Fruit fly (Drosophila melanogaster) S2 (cell line): Measurements from ENCODE around the gene CG15695.

ENCODE experiments used
- CG8478 ChIP-seq: fragments of >200 bp; optimal IDR thresholded peaks from 2 replicates; lab custom pipeline; 2018
- CTCF ChIP-seq, 2 experiments: fragments of >200 bp; optimal IDR thresholded peaks; 2 replicates each; lab custom pipeline; 2018

Gene CG15695

dm6 chr3R:20832689-20833524 lies 9.0 kb upstream of the CG15695 start, which contains the start of gene Synd:
Gene Synd, plus strand, starts transcription at chr3R:20832799.
- TF ChIP-seq CTCF (optimal IDR thresholded peaks at IDR 0.05; lab: Kevin White, UChicago) (peak in 1 of 2 experiments; percentile 41), CG8478 (lab: Kevin White, UChicago) (no peak)

DNA sequence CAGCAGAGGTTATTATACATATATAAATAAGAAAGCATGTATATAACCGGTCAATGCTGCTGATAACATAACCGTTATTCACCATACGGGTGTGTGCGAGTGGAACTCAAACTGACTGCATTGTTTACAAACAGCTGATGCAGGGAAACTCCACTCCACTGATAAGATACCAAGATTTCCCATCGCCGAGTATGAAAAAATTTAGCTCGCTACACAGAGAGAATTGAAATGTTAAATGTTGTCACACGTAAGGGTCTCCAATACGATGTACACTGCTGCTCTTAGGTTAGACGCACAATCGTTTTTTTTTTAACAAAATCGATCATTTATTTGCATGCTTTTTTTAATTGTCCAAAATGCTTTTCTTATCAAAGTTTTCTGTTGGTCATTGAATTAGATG lies 8.3 kb upstream of the CG15695 start:
- TF ChIP-seq CG8478 (lab: Kevin White, UChicago) (no peak), CTCF (optimal IDR thresholded peaks at IDR 0.05; lab: Kevin White, UChicago) (no peak)

- TF ChIP-seq CTCF (optimal IDR thresholded peaks at IDR 0.05; lab: Kevin White, UChicago) (no peak), CG8478 (lab: Kevin White, UChicago) (no peak)
Measured at dm6 chr3R:20834770-20835183, 7.2 kb upstream of the CG15695 start.

dm6 chr3R:20835531-20835930 lies 6.4 kb upstream of the CG15695 start:
- TF ChIP-seq CTCF (optimal IDR thresholded peaks at IDR 0.05; lab: Kevin White, UChicago), result no peak
- no peak for TF ChIP-seq CG8478 (lab: Kevin White, UChicago)

- TF ChIP-seq CTCF (optimal IDR thresholded peaks at IDR 0.05; lab: Kevin White, UChicago) (no peak), CG8478 (lab: Kevin White, UChicago) (no peak)
Measured at dm6 chr3R:20836257-20836856, 5.6 kb upstream of the CG15695 start.

- TF ChIP-seq CTCF (optimal IDR thresholded peaks at IDR 0.05; lab: Kevin White, UChicago) (no peak), CG8478 (lab: Kevin White, UChicago) (no peak)
Measured at dm6 chr3R:20837242-20837664, 4.7 kb upstream of the CG15695 start.

DNA sequence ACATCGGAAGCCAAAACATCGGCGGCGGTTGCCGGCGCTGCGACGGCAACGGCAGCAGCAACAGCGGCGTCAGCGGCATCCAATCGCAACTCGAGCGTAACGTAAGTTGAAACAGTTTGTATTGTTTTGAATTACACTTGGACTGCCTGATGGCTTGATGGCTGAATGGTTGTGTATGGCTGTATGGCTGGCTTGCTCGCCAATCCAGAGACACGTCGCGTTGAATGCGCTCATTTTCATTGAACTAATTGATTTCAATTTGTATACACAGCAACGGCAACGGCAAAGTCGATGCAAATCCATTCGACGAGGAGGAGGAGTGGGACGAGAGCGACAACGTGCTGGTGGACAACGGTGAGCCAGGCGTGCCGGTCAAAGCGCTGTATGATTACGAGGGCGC lies 3.2 kb upstream of the CG15695 start:
- TF ChIP-seq CTCF (optimal IDR thresholded peaks at IDR 0.05; lab: Kevin White, UChicago) (no peak), CG8478 (lab: Kevin White, UChicago) (no peak)

DNA sequence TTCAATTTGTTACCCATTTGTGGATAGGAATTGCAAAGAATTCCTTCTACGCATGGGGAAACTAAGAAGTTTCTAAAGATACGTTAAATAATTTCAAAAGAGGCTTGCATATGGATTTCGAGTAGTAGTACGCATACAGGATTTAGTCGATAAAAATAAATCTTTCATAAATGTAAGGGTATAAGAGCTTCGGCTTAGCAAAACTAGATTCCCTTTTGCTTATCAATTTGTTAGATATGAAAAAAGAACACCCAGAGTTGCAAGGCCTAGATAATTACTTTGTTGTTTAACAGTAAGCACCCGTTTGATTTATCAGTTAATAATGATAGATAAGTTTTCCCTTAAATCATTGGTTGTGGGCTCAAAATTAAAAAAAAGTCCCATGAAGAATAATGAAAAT lies 3.6 kb downstream of the CG15695 start:
- TF ChIP-seq CG8478 (lab: Kevin White, UChicago), result no peak
- no peak for TF ChIP-seq CTCF (optimal IDR thresholded peaks at IDR 0.05; lab: Kevin White, UChicago)

dm6 chr3R:20846316-20846715 lies 4.4 kb downstream of the CG15695 start:
- TF ChIP-seq CTCF (optimal IDR thresholded peaks at IDR 0.05; lab: Kevin White, UChicago) (no peak), CG8478 (lab: Kevin White, UChicago) (no peak)

DNA sequence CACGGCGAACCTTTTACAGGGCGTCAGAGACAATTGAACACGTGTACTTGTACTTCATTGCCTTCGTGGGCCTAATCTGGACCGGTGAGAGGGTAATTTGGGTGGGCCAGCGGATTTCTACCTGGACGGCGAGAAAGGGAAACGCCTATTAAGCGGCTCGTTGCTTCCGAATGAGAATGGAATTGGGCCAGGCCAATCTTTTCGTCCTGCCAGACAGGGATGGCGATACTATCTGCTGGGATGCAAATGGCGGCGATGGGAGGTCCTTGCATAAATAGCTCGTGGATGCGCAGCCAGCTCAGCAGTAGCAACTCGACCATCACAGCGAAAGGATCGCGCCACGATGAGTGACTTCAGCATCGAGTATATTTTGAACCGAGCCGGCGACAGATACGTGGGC lies 4.8 kb downstream of the CG15695 start, which contains the start of gene CG15696:
TSS of gene CG15696 (plus strand) at position 301 of the 400 bp plus-strand sequence.
- TF ChIP-seq CG8478 (lab: Kevin White, UChicago) (no peak), CTCF (optimal IDR thresholded peaks at IDR 0.05; lab: Kevin White, UChicago) (no peak)

- TF ChIP-seq CG8478 (lab: Kevin White, UChicago), result no peak
- TF ChIP-seq CTCF (optimal IDR thresholded peaks at IDR 0.05; lab: Kevin White, UChicago), result peak; percentile 39 to 41
Measured at dm6 chr3R:20850395-20851039, 8.6 kb downstream of the CG15695 start, which contains the start of gene RpS30. Gene RpS30, plus strand, starts transcription at chr3R:20850516.

dm6 chr3R:20859845-20860244 lies 17.9 kb downstream of the CG15695 start, which contains the start of gene Ir93a:
Gene Ir93a, minus strand, starts transcription at chr3R:20859945.
- TF ChIP-seq CG8478 (lab: Kevin White, UChicago), result no peak
- TF ChIP-seq CTCF (optimal IDR thresholded peaks at IDR 0.05; lab: Kevin White, UChicago), result no peak

- TF ChIP-seq CTCF (optimal IDR thresholded peaks at IDR 0.05; lab: Kevin White, UChicago), result no peak
- TF ChIP-seq CG8478 (lab: Kevin White, UChicago), result no peak
Measured at dm6 chr3R:20866204-20866603, 24.3 kb downstream of the CG15695 start, which contains the start of gene KaiR1D. Gene KaiR1D, minus strand, starts transcription at chr3R:20866231.

- TF ChIP-seq CTCF (optimal IDR thresholded peaks at IDR 0.05; lab: Kevin White, UChicago), result no peak
- no peak for TF ChIP-seq CG8478 (lab: Kevin White, UChicago)
Measured at dm6 chr3R:20870736-20871135, 28.8 kb downstream of the CG15695 start, which contains the start of gene TotA. Gene TotA, plus strand, starts transcription at chr3R:20871036.
